Worm (Caenorhabditis elegans) whole organism, L3 larva: ENCODE results near the gene cux-7.

Experiments used
- ceh-16 ChIP-seq: sonication (generic microtip); optimal IDR thresholded peaks from 2 replicates; lab custom pipeline; 2017; ENCODE audit warnings: missing biosample characterization, missing genetic modification characterization
- egl-27 ChIP-seq: sonication (generic microtip); optimal IDR thresholded peaks from 4 replicates; lab custom pipeline; 2017; ENCODE audit warnings: missing biosample characterization, missing genetic modification reagents, missing genetic modification characterization
- lin-39 ChIP-seq: fragments of 150-350 bp; optimal IDR thresholded peaks from 2 replicates; lab custom pipeline; 2018; ENCODE audit warnings: missing biosample characterization, missing genetic modification reagents, missing genetic modification characterization
- nhr-76 ChIP-seq: fragments of 150-350 bp; sonication (generic microtip); optimal IDR thresholded peaks from 5 replicates; lab custom pipeline; 2014; ENCODE audit warnings: missing biosample characterization, missing genetic modification characterization

DNA sequence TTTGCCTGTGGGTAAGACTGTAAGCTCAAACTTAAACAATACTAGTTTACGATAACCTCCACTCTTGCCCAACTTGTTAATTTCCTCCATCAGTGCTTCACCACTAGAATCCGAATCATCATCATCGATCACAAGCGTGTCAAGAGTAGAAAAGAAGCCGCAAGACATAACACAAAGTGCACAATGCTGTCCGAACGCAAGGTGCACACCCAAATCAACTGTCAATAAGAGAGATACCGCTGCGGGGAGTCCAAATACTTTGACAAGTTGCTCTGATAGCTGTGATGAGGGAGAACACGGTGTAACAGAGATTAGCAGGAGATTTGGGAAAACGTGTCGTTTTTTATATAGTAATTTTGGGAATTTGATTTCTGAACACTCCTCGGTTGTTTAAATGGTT lies 10.7 kb upstream of the cux-7 start:
- TF ChIP-seq lin-39 (tag; lab: Kevin White, UChicago), result no peak
- no peak for TF ChIP-seq egl-27 (tag; lab: Kevin White, UChicago)
- no peak for TF ChIP-seq nhr-76 (tag; lab: Kevin White, UChicago)
- TF ChIP-seq ceh-16 (tag; lab: Kevin White, UChicago), result no peak
